Fruit fly (Drosophila melanogaster) whole organism, embryonic: Measurements from ENCODE around the gene Etfb.
A peak's percentile ranks its signal among the peaks of the same experiment; 100 is the strongest.

Experiments
- Adf1 ChIP-seq: fragments of 200-800 bp; sonication (Bioruptor generic); IDR thresholded peaks from 2 replicates; pipeline ENCODE4 v1.3.6; 2022; ENCODE audit warnings: missing biosample characterization, missing genetic modification characterization
- B-H1 ChIP-seq: fragments of 200-800 bp; sonication (Bioruptor generic); IDR thresholded peaks from 3 replicates; pipeline ENCODE4 v1.3.6; 2022; ENCODE audit warnings: missing biosample characterization, missing genetic modification characterization
- CG11504 ChIP-seq: fragments of 200-800 bp; sonication (Bioruptor generic); optimal IDR thresholded peaks from 3 replicates; lab custom pipeline; 2019; ENCODE audit warnings: missing biosample characterization, mild to moderate bottlenecking, missing genetic modification characterization, moderate library complexity
- CG13123 ChIP-seq: fragments of 200-800 bp; sonication (Bioruptor generic); optimal IDR thresholded peaks from 2 replicates; lab custom pipeline; 2016; ENCODE audit warnings: missing biosample characterization, missing genetic modification characterization
- CG13424 ChIP-seq: fragments of 200-800 bp; sonication (Bioruptor generic); optimal IDR thresholded peaks from 2 replicates; lab custom pipeline; 2019; ENCODE audit warnings: missing biosample characterization, mild to moderate bottlenecking, missing genetic modification characterization, moderate library complexity
- CG14014 ChIP-seq: fragments of 200-800 bp; sonication (Bioruptor generic); IDR thresholded peaks from 2 replicates; pipeline ENCODE4 v1.3.6; 2022; ENCODE audit warnings: missing biosample characterization, missing genetic modification characterization
- CG15011 ChIP-seq: fragments of 200-800 bp; sonication (Bioruptor generic); optimal IDR thresholded peaks from 3 replicates; lab custom pipeline; 2018; ENCODE audit warnings: missing biosample characterization, mild to moderate bottlenecking, missing genetic modification characterization
- CG15269 ChIP-seq: fragments of 200-800 bp; sonication (Bioruptor generic); optimal IDR thresholded peaks from 2 replicates; lab custom pipeline; 2018; ENCODE audit warnings: missing biosample characterization, mild to moderate bottlenecking, missing genetic modification characterization, moderate library complexity
- CG15479 ChIP-seq: fragments of 200-800 bp; sonication (Bioruptor generic); optimal IDR thresholded peaks from 3 replicates; lab custom pipeline; 2019; ENCODE audit warnings: missing biosample characterization, mild to moderate bottlenecking, missing genetic modification characterization, moderate library complexity
- CG15514 ChIP-seq: fragments of 200-800 bp; sonication (Bioruptor generic); optimal IDR thresholded peaks from 3 replicates; lab custom pipeline; 2017; ENCODE audit warnings: missing biosample characterization, missing genetic modification characterization, mild to moderate bottlenecking, moderate library complexity, missing genetic modification reagents
- CG15696 ChIP-seq: fragments of 200-800 bp; sonication (Bioruptor generic); optimal IDR thresholded peaks from 2 replicates; lab custom pipeline; 2019; ENCODE audit warnings: missing biosample characterization, mild to moderate bottlenecking, missing genetic modification characterization, moderate library complexity
- CG2120 ChIP-seq: fragments of 200-800 bp; sonication (Bioruptor generic); optimal IDR thresholded peaks from 3 replicates; lab custom pipeline; 2016; ENCODE audit warnings: missing biosample characterization, missing genetic modification characterization
- CG30020 ChIP-seq: fragments of 200-800 bp; optimal IDR thresholded peaks from 2 replicates; lab custom pipeline; 2019; ENCODE audit warnings: missing biosample characterization, mild to moderate bottlenecking, missing genetic modification characterization, moderate library complexity
- CG3407 ChIP-seq: fragments of 200-800 bp; sonication (Bioruptor generic); optimal IDR thresholded peaks from 2 replicates; lab custom pipeline; 2018; ENCODE audit warnings: missing biosample characterization, mild to moderate bottlenecking, missing genetic modification characterization
- CG43689 ChIP-seq: fragments of 200-800 bp; sonication (Bioruptor generic); IDR thresholded peaks from 2 replicates; pipeline ENCODE4 v1.3.6; 2022; ENCODE audit warnings: missing biosample characterization, missing genetic modification characterization
- CG4820 ChIP-seq: fragments of 200-800 bp; sonication (Bioruptor generic); optimal IDR thresholded peaks from 3 replicates; lab custom pipeline; 2016; ENCODE audit warnings: missing biosample characterization, missing genetic modification characterization
- CG4854 ChIP-seq: fragments of 200-800 bp; sonication (Bioruptor generic); optimal IDR thresholded peaks from 2 replicates; lab custom pipeline; 2016; ENCODE audit warnings: missing biosample characterization, missing genetic modification characterization, inconsistent platforms
- CG6765 ChIP-seq: fragments of 200-800 bp; sonication (Bioruptor generic); optimal IDR thresholded peaks from 3 replicates; lab custom pipeline; 2017; ENCODE audit warnings: missing biosample characterization, mild to moderate bottlenecking, missing genetic modification characterization
- CG7786 ChIP-seq: fragments of 200-800 bp; sonication (Bioruptor generic); optimal IDR thresholded peaks from 2 replicates; lab custom pipeline; 2016; ENCODE audit warnings: missing biosample characterization, missing genetic modification characterization
- CG8290 ChIP-seq, 3 experiments: fragments of 200-800 bp; sonication (Bioruptor generic); optimal IDR thresholded peaks; 2 replicates each; lab custom pipeline; 2016 to 2019; ENCODE audit warnings: missing biosample characterization in 3 of 3, missing genetic modification characterization in 3 of 3, mild to moderate bottlenecking in 2 of 3, moderate library complexity in 1 of 3
- Camta ChIP-seq: fragments of 200-800 bp; sonication (Bioruptor generic); optimal IDR thresholded peaks from 2 replicates; lab custom pipeline; 2016; ENCODE audit warnings: missing biosample characterization, missing genetic modification characterization
- Deaf1 ChIP-seq: fragments of 200-800 bp; optimal IDR thresholded peaks from 3 replicates; lab custom pipeline; 2019; ENCODE audit warnings: missing biosample characterization, mild to moderate bottlenecking, missing genetic modification characterization, moderate library complexity
- HmgD ChIP-seq: fragments of 200-800 bp; sonication (Bioruptor generic); optimal IDR thresholded peaks from 3 replicates; lab custom pipeline; 2016; ENCODE audit warnings: missing biosample characterization, missing genetic modification characterization
- HmgZ ChIP-seq: fragments of 200-800 bp; sonication (Bioruptor generic); optimal IDR thresholded peaks from 2 replicates; lab custom pipeline; 2018; ENCODE audit warnings: missing biosample characterization, mild to moderate bottlenecking, missing genetic modification characterization
- Hmr ChIP-seq: fragments of 200-800 bp; sonication (Bioruptor generic); optimal IDR thresholded peaks from 3 replicates; lab custom pipeline; 2017; ENCODE audit warnings: mild to moderate bottlenecking, missing biosample characterization, missing genetic modification reagents, missing genetic modification characterization
- Hr3 ChIP-seq: fragments of 200-800 bp; sonication (Bioruptor generic); optimal IDR thresholded peaks from 3 replicates; lab custom pipeline; 2016; ENCODE audit warnings: missing biosample characterization, missing genetic modification characterization
- Hr78 ChIP-seq, 2 experiments: fragments of 200-800 bp in 1 of 2; fragments of >200 bp in 1 of 2; sonication (Bioruptor generic) in 1 of 2; optimal IDR thresholded peaks; 2 replicates each; lab custom pipeline; 2017 to 2019; ENCODE audit warnings: missing biosample characterization in 2 of 2, missing genetic modification characterization in 2 of 2, mild to moderate bottlenecking in 1 of 2, moderate library complexity in 1 of 2
- NC2α ChIP-seq: fragments of 200-800 bp; sonication (Bioruptor generic); optimal IDR thresholded peaks from 2 replicates; lab custom pipeline; 2016; ENCODE audit warnings: missing biosample characterization, missing genetic modification characterization
- Optix ChIP-seq: fragments of 200-800 bp; sonication (Bioruptor generic); IDR thresholded peaks from 3 replicates; pipeline ENCODE4 v1.3.6; 2022; ENCODE audit warnings: missing biosample characterization, missing genetic modification characterization
- Sin3A ChIP-seq: fragments of >200 bp; optimal IDR thresholded peaks from 2 replicates; lab custom pipeline; 2018
- TFAM ChIP-seq: fragments of 200-800 bp; sonication (Bioruptor generic); optimal IDR thresholded peaks from 2 replicates; lab custom pipeline; 2017; ENCODE audit warnings: missing biosample characterization, missing genetic modification characterization, inconsistent platforms
- Tbp ChIP-seq: fragments of >200 bp; optimal IDR thresholded peaks from 2 replicates; lab custom pipeline; 2018; ENCODE audit warnings: missing biosample characterization, missing genetic modification characterization
- YL-1 ChIP-seq: fragments of 200-800 bp; sonication (Bioruptor generic); optimal IDR thresholded peaks from 3 replicates; lab custom pipeline; 2017; ENCODE audit warnings: missing biosample characterization, mild to moderate bottlenecking, missing genetic modification characterization
- bowl ChIP-seq: fragments of 200-800 bp; sonication (Bioruptor generic); IDR thresholded peaks from 2 replicates; pipeline ENCODE4 v1.3.6; 2022; ENCODE audit warnings: missing biosample characterization, missing genetic modification characterization
- chm ChIP-seq: fragments of 200-800 bp; sonication (Bioruptor generic); IDR thresholded peaks from 2 replicates; pipeline ENCODE4 v1.3.6; 2022; ENCODE audit warnings: missing biosample characterization, missing genetic modification characterization
- dpn ChIP-seq, 2 experiments: fragments of 200-800 bp; sonication (Bioruptor generic); optimal IDR thresholded peaks; 3 replicates each; lab custom pipeline; 2016; ENCODE audit warnings: missing biosample characterization in 2 of 2, missing genetic modification characterization in 2 of 2
- ewg ChIP-seq: fragments of 200-800 bp; sonication (Bioruptor generic); optimal IDR thresholded peaks from 3 replicates; lab custom pipeline; 2017; ENCODE audit warnings: mild to moderate bottlenecking, missing biosample characterization, missing genetic modification reagents, missing genetic modification characterization
- grn ChIP-seq: fragments of 200-800 bp; sonication (Bioruptor generic); optimal IDR thresholded peaks from 3 replicates; lab custom pipeline; 2017; ENCODE audit warnings: missing biosample characterization, missing genetic modification characterization
- gt ChIP-seq: fragments of 200-800 bp; sonication (Bioruptor generic); IDR thresholded peaks from 2 replicates; pipeline ENCODE4 v1.3.6; 2022; ENCODE audit warnings: missing biosample characterization, missing genetic modification characterization
- h ChIP-seq: fragments of >200 bp; optimal IDR thresholded peaks from 2 replicates; lab custom pipeline; 2017
- jing ChIP-seq: fragments of 200-800 bp; sonication (Bioruptor generic); optimal IDR thresholded peaks from 2 replicates; lab custom pipeline; 2018; ENCODE audit warnings: missing biosample characterization, mild to moderate bottlenecking, missing genetic modification characterization
- jumu ChIP-seq: fragments of 200-800 bp; sonication (Bioruptor generic); optimal IDR thresholded peaks from 3 replicates; lab custom pipeline; 2016; ENCODE audit warnings: missing biosample characterization, missing genetic modification characterization
- lov ChIP-seq, 2 experiments: fragments of 200-800 bp in 1 of 2; fragments of >200 bp in 1 of 2; sonication (Bioruptor generic) in 1 of 2; IDR thresholded peaks in 1 of 2; optimal IDR thresholded peaks in 1 of 2; 2 replicates in 1 of 2; 3 replicates in 1 of 2; pipeline versions ENCODE4 v1.3.6 to Lab custom; 2017 to 2022; ENCODE audit warnings: missing biosample characterization in 1 of 2, missing genetic modification characterization in 1 of 2
- nom ChIP-seq: fragments of 200-800 bp; sonication (Bioruptor generic); optimal IDR thresholded peaks from 2 replicates; lab custom pipeline; 2017; ENCODE audit warnings: missing biosample characterization, missing genetic modification characterization, mild to moderate bottlenecking, moderate library complexity, missing genetic modification reagents
- prd ChIP-seq, 3 experiments: fragments of >200 bp in 2 of 3; fragments of 200-800 bp in 1 of 3; sonication (Bioruptor generic) in 1 of 3; optimal IDR thresholded peaks in 2 of 3; IDR thresholded peaks in 1 of 3; 2 replicates in 2 of 3; 3 replicates in 1 of 3; pipeline versions ENCODE4 v1.3.6 to Lab custom; 2017 to 2022; ENCODE audit warnings: missing biosample characterization in 1 of 3, missing genetic modification characterization in 1 of 3
- sc ChIP-seq, 3 experiments: fragments of >200 bp in 2 of 3; fragments of 200-800 bp in 1 of 3; sonication (Bioruptor generic) in 1 of 3; optimal IDR thresholded peaks; 2 replicates in 2 of 3; 3 replicates in 1 of 3; lab custom pipeline; 2017; ENCODE audit warnings: mild to moderate bottlenecking in 1 of 3, missing biosample characterization in 1 of 3, missing genetic modification characterization in 1 of 3, missing genetic modification reagents in 1 of 3
- sens-2 ChIP-seq: fragments of 200-800 bp; sonication (Bioruptor generic); IDR thresholded peaks from 2 replicates; pipeline ENCODE4 v1.3.6; 2022; ENCODE audit warnings: missing biosample characterization, missing genetic modification characterization
- so ChIP-seq: fragments of 200-800 bp; sonication (Bioruptor generic); IDR thresholded peaks from 3 replicates; pipeline ENCODE4 v1.3.6; 2022; ENCODE audit warnings: missing biosample characterization, missing genetic modification characterization
- tgo ChIP-seq: fragments of 200-800 bp; sonication (Bioruptor generic); IDR thresholded peaks from 3 replicates; pipeline ENCODE4 v1.3.6; 2022; ENCODE audit warnings: missing biosample characterization, missing genetic modification characterization
- zf30C ChIP-seq: fragments of 200-800 bp; sonication (Bioruptor generic); optimal IDR thresholded peaks from 3 replicates; lab custom pipeline; 2018; ENCODE audit warnings: missing biosample characterization, mild to moderate bottlenecking, missing genetic modification characterization

Gene Etfb

DNA sequence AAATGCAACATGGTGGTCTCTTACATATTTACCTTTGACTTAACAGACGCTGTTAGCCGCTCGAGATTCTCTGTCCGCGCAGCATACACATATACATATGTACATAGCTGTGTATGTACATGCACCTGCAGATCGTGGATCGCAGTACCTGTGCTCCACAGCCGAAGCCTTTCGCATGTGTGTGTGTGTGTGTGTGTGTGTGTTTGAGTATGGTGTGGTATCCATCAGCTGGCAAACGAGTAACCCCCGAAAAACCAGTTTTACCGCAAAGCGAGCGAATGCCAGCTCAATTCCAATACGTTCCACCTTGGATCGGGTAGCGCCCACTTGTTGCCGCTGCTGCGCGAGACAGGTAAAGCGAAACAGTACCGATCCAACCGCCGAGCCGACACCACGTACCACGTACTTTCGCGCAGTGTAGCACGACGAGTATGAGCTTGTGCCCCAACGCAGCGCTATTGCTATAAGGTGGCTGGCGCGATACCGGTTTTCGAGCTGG, 38.6 kb upstream of the Etfb start, which contains the start of gene Cad99C (continued):
- TF ChIP-seq sc (optimal IDR thresholded peaks at IDR 0.05; lab: Kevin White, UChicago) (no peak), sc (GFP tag; optimal IDR thresholded peaks at IDR 0.05; lab: Kevin White, UChicago) (no peak), CG15269 (no peak), NC2α (peak; percentile 11), CG4820 (no peak), jing (GFP tag; lab: Kevin White, UChicago) (no peak), bowl (GFP tag; lab: Robert Waterston, UW) (0 out of 2 replicates have a peak, but pooled peaks have one; percentile 8), jumu (GFP tag; lab: Kevin White, UChicago) (no peak), Optix (GFP tag; lab: Robert Waterston, UW) (no peak), lov (optimal IDR thresholded peaks at IDR 0.05; lab: Kevin White, UChicago) (no peak), lov (GFP tag; IDR thresholded peaks at IDR 0.05; lab: Robert Waterston, UW) (no peak), zf30C (GFP tag; lab: Kevin White, UChicago) (peak; percentile 74), chm (no peak; the same call in 1 of the 2 replicates), ewg (GFP tag; lab: Kevin White, UChicago) (no peak), YL-1 (no peak), prd (optimal IDR thresholded peaks at IDR 0.05; lab: Kevin White, UChicago) (no peak), prd (GFP tag; IDR thresholded peaks at IDR 0.05; lab: Robert Waterston, UW) (no peak), CG8290 (GFP tag; optimal IDR thresholded peaks at IDR 0.05; lab: Kevin White, UChicago) (no peak), CG8290 (tag; optimal IDR thresholded peaks at IDR 0.05; lab: Kevin White, UChicago) (no peak), nom (GFP tag; lab: Kevin White, UChicago) (peak; percentile 50), CG13123 (no peak), HmgD (GFP tag; lab: Kevin White, UChicago) (no peak), h (no peak), Sin3A (lab: Kevin White, UChicago) (no peak), CG4854 (GFP tag; lab: Kevin White, UChicago) (no peak), Tbp (GFP tag; lab: Kevin White, UChicago) (no peak), gt (GFP tag; lab: Robert Waterston, UW) (no peak), tgo (no peak), CG43689 (GFP tag; lab: Robert Waterston, UW) (no peak), Adf1 (peak; percentile 36; the same call in 1 of the 2 replicates), CG15011 (GFP tag; lab: Kevin White, UChicago) (no peak), Deaf1 (peak; percentile 90), so (GFP tag; lab: Robert Waterston, UW) (no peak), Hmr (no peak), CG6765 (GFP tag; lab: Kevin White, UChicago) (no peak), CG15696 (tag; lab: Kevin White, UChicago) (no peak), sens-2 (GFP tag; lab: Robert Waterston, UW) (no peak), CG30020 (tag; lab: Kevin White, UChicago) (no peak), CG15479 (GFP tag; lab: Kevin White, UChicago) (no peak), dpn (GFP tag; optimal IDR thresholded peaks at IDR 0.05; lab: Kevin White, UChicago) (no peak), CG11504 (tag; lab: Kevin White, UChicago) (no peak), CG7786 (GFP tag; lab: Kevin White, UChicago) (no peak), CG13424 (tag; lab: Kevin White, UChicago) (no peak), grn (no peak), CG3407 (GFP tag; lab: Kevin White, UChicago) (no peak), Camta (GFP tag; lab: Kevin White, UChicago) (no peak), TFAM (GFP tag; lab: Kevin White, UChicago) (no peak), B-H1 (GFP tag; lab: Robert Waterston, UW) (no peak), Hr3 (GFP tag; lab: Kevin White, UChicago) (no peak), CG2120 (GFP tag; lab: Kevin White, UChicago) (no peak), HmgZ (tag; lab: Kevin White, UChicago) (no peak), Hr78 (GFP tag; optimal IDR thresholded peaks at IDR 0.05; lab: Kevin White, UChicago) (peak in 1 of 2 experiments; percentile 27), CG15514 (no peak), CG14014 (GFP tag; lab: Robert Waterston, UW) (no peak)
